Worm (Caenorhabditis elegans) whole organism, L4 larva: ENCODE results near the gene F43C11.2.

Source experiments
- F49E8.2 ChIP-seq: sonication (generic microtip); optimal IDR thresholded peaks from 2 replicates; lab custom pipeline; 2016; ENCODE audit warnings: missing compliant biosample characterization, mild to moderate bottlenecking, missing genetic modification characterization, borderline replicate concordance
- T26A8.4 ChIP-seq: fragments of 200-800 bp; sonication (Bioruptor generic); IDR thresholded peaks from 2 replicates; pipeline ENCODE4 v1.3.6; 2022; ENCODE audit warnings: missing genetic modification characterization, missing compliant biosample characterization
- ceh-20 ChIP-seq: fragments of 200-800 bp; sonication (Bioruptor generic); IDR thresholded peaks from 2 replicates; pipeline ENCODE4 v1.3.6; 2022; ENCODE audit warnings: missing genetic modification reagents, missing genetic modification characterization, missing compliant biosample characterization
- dmd-9 ChIP-seq: fragments of 200-800 bp; sonication (Bioruptor generic); IDR thresholded peaks from 2 replicates; pipeline ENCODE4 v1.3.6; 2022; ENCODE audit warnings: missing genetic modification reagents, missing genetic modification characterization, missing compliant biosample characterization
- lin-39 ChIP-seq: fragments of 150-350 bp; optimal IDR thresholded peaks from 2 replicates; lab custom pipeline; 2014; ENCODE audit warnings: missing biosample characterization, missing genetic modification reagents, missing genetic modification characterization
- lsy-2 ChIP-seq, 2 experiments: fragments of 150-350 bp in 1 of 2; sonication (generic microtip) in 1 of 2; optimal IDR thresholded peaks; 2 replicates each; lab custom pipeline; 2014 to 2017; ENCODE audit warnings: missing biosample characterization in 2 of 2, missing genetic modification characterization in 2 of 2
- pqm-1 ChIP-seq: sonication (generic microtip); optimal IDR thresholded peaks from 2 replicates; lab custom pipeline; 2017; ENCODE audit warnings: missing biosample characterization, missing genetic modification characterization
- unc-62 ChIP-seq, 3 experiments: fragments of 150-350 bp in 1 of 3; sonication (generic microtip); optimal IDR thresholded peaks in 2 of 3; peaks in 1 of 3; 1 replicate in 1 of 3; 2 replicates in 2 of 3; lab custom pipeline; 2014 to 2017; ENCODE audit warnings: missing biosample characterization in 3 of 3, missing genetic modification characterization in 3 of 3, missing genetic modification reagents in 3 of 3, missing genotype in 1 of 3

DNA sequence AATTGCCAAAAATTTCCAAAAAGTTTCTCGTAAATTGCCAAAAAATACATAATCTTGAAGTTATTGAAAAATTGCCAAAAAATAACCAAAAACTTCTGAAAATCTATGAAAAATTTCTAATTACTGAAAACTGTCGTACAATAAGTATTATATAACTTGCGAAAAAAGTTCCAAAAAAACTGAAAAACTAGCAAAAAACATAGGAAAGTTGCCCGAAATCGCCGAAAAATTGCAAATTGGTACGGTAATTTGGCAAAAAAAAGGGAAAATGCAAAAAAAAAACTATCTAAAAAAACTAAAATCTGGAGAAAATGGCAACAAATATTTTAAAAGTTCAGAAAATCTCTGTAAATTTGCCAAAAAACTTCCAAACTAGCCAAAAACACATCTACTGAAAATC, 13.1 kb upstream of the F43C11.2 start, which contains the start of gene enri-1:
- TF ChIP-seq dmd-9 (no peak), unc-62 (GFP tag; optimal IDR thresholded peaks at IDR 0.05 in 1 of 2; lab: Kevin White, UChicago) (no peak), unc-62 (tag; optimal IDR thresholded peaks at IDR 0.05; lab: Kevin White, UChicago) (no peak), lsy-2 (tag; optimal IDR thresholded peaks at IDR 0.05; lab: Kevin White, UChicago) (no peak), ceh-20 (no peak), lin-39 (tag; lab: Kevin White, UChicago) (no peak), T26A8.4 (GFP tag; lab: Robert Waterston, UW) (no peak), pqm-1 (tag; lab: Kevin White, UChicago) (no peak), F49E8.2 (tag; lab: Kevin White, UChicago) (no peak)
